Worm (Caenorhabditis elegans): ENCODE measurements around the gene clc-25.

DNA sequence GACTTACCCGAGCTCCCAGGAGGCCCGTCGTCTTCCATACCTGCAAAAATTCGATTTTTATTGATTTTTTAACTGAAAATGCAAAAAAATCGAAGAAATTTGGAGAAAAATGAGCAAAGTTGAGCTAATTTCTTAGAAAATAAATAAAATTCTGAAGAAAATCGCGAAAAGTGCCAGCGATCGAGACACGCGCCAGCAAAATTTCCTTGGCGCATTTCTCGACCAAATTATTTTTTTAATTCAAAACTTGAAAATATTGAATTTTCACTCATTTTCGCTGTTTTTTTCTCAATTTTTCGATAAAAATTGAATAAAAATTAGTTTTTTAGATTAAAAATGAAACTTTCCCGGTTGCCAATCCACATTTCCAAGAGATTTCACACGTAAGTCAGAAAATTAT is 11.0 kb upstream of the clc-25 start, which contains the start of the genes chin-1 and BE0003N10.1:
- no peak for TF ChIP-seq ama-1 (optimal IDR thresholded peaks at IDR 0.05)
- no peak for TF ChIP-seq hmbx-1 (tag; optimal IDR thresholded peaks at IDR 0.05)
- no peak for TF ChIP-seq aly-1 (tag; optimal IDR thresholded peaks at IDR 0.05)
- TF ChIP-seq ets-7 (tag; optimal IDR thresholded peaks at IDR 0.05): no peak
- no peak for TF ChIP-seq flt-1 (GFP tag; IDR thresholded peaks at IDR 0.05)
- TF ChIP-seq ceh-36 (tag; optimal IDR thresholded peaks at IDR 0.05): no peak
